Fruit fly (Drosophila melanogaster) whole organism, embryonic: ENCODE results near the gene CG14088.

Experiments used
- ATbp ChIP-seq: fragments of 200-800 bp; sonication (Bioruptor generic); optimal IDR thresholded peaks from 2 replicates; lab custom pipeline; 2017; ENCODE audit warnings: missing biosample characterization, mild to moderate bottlenecking, missing genetic modification characterization, missing genetic modification reagents
- Atf3 ChIP-seq: fragments of 200-800 bp; sonication (Bioruptor generic); optimal IDR thresholded peaks from 3 replicates; lab custom pipeline; 2016; ENCODE audit warnings: missing biosample characterization, missing genetic modification characterization
- Bgb ChIP-seq: fragments of 200-800 bp; sonication (Bioruptor generic); IDR thresholded peaks from 2 replicates; pipeline ENCODE4 v1.3.6; 2022; ENCODE audit warnings: missing biosample characterization, missing genetic modification characterization; ENCODE audit not compliant: partially characterized antibody
- C15 ChIP-seq: fragments of 200-800 bp; sonication (Bioruptor generic); IDR thresholded peaks from 3 replicates; pipeline ENCODE4 v1.3.6; 2022; ENCODE audit warnings: missing biosample characterization, missing genetic modification characterization
- CG15514 ChIP-seq: fragments of 200-800 bp; sonication (Bioruptor generic); optimal IDR thresholded peaks from 3 replicates; lab custom pipeline; 2017; ENCODE audit warnings: missing biosample characterization, missing genetic modification characterization, mild to moderate bottlenecking, moderate library complexity, missing genetic modification reagents
- CG2116 ChIP-seq: fragments of 200-800 bp; sonication (Bioruptor generic); optimal IDR thresholded peaks from 3 replicates; lab custom pipeline; 2018; ENCODE audit warnings: missing biosample characterization, mild to moderate bottlenecking, missing genetic modification characterization
- CG4360 ChIP-seq: fragments of 200-800 bp; sonication (Bioruptor generic); IDR thresholded peaks from 2 replicates; pipeline ENCODE4 v1.3.6; 2022; ENCODE audit warnings: missing biosample characterization, missing genetic modification characterization
- CG8290 ChIP-seq, 3 experiments: fragments of 200-800 bp; sonication (Bioruptor generic); optimal IDR thresholded peaks; 2 replicates each; lab custom pipeline; 2016 to 2019; ENCODE audit warnings: missing biosample characterization in 3 of 3, missing genetic modification characterization in 3 of 3, mild to moderate bottlenecking in 2 of 3, moderate library complexity in 1 of 3
- CG9876 ChIP-seq: fragments of 200-800 bp; sonication (Bioruptor generic); optimal IDR thresholded peaks from 2 replicates; lab custom pipeline; 2016; ENCODE audit warnings: missing biosample characterization, missing genetic modification characterization
- Deaf1 ChIP-seq: fragments of 200-800 bp; optimal IDR thresholded peaks from 3 replicates; lab custom pipeline; 2019; ENCODE audit warnings: missing biosample characterization, mild to moderate bottlenecking, missing genetic modification characterization, moderate library complexity
- Dfd ChIP-seq, 2 experiments: fragments of >200 bp; optimal IDR thresholded peaks; 2 replicates each; lab custom pipeline; 2017; ENCODE audit warnings: missing biosample characterization in 2 of 2, missing genetic modification characterization in 2 of 2
- Dp ChIP-seq: fragments of 200-800 bp; sonication (Bioruptor generic); optimal IDR thresholded peaks from 2 replicates; lab custom pipeline; 2018; ENCODE audit warnings: missing biosample characterization, mild to moderate bottlenecking, missing genetic modification characterization, moderate library complexity
- Dref ChIP-seq: fragments of 200-800 bp; sonication (Bioruptor generic); IDR thresholded peaks from 2 replicates; pipeline ENCODE4 v1.3.6; 2022; ENCODE audit warnings: missing biosample characterization, missing genetic modification characterization
- ERR ChIP-seq: fragments of 200-800 bp; sonication (Bioruptor generic); optimal IDR thresholded peaks from 2 replicates; lab custom pipeline; 2016; ENCODE audit warnings: missing biosample characterization, missing genetic modification characterization
- HLH54F ChIP-seq: fragments of 200-800 bp; sonication (Bioruptor generic); optimal IDR thresholded peaks from 3 replicates; lab custom pipeline; 2016; ENCODE audit warnings: missing biosample characterization, missing genetic modification characterization
- HmgD ChIP-seq: fragments of 200-800 bp; sonication (Bioruptor generic); optimal IDR thresholded peaks from 3 replicates; lab custom pipeline; 2016; ENCODE audit warnings: missing biosample characterization, missing genetic modification characterization
- MTF-1 ChIP-seq: fragments of 200-800 bp; sonication (Bioruptor generic); optimal IDR thresholded peaks from 2 replicates; lab custom pipeline; 2018; ENCODE audit warnings: missing biosample characterization, mild to moderate bottlenecking, missing genetic modification characterization, borderline replicate concordance
- Med ChIP-seq: fragments of 200-800 bp; sonication (Bioruptor generic); peaks from one replicate; lab custom pipeline; 2016; ENCODE audit warnings: missing biosample characterization, missing genetic modification characterization, mild to moderate bottlenecking, inconsistent platforms, moderate library complexity
- Ravus ChIP-seq: fragments of 200-800 bp; sonication (Bioruptor generic); IDR thresholded peaks from 2 replicates; pipeline ENCODE4 v1.3.6; 2022; ENCODE audit warnings: missing biosample characterization, missing genetic modification characterization
- Rfx ChIP-seq: fragments of 200-800 bp; sonication (Bioruptor generic); IDR thresholded peaks from 2 replicates; pipeline ENCODE4 v1.3.6; 2022; ENCODE audit warnings: missing biosample characterization, missing genetic modification characterization
- Sin3A ChIP-seq: fragments of >200 bp; optimal IDR thresholded peaks from 2 replicates; lab custom pipeline; 2018
- Six4 ChIP-seq: fragments of 200-800 bp; sonication (Bioruptor generic); optimal IDR thresholded peaks from 2 replicates; lab custom pipeline; 2016; ENCODE audit warnings: missing biosample characterization, missing genetic modification characterization
- Spps ChIP-seq: fragments of 200-800 bp; sonication (Bioruptor generic); optimal IDR thresholded peaks from 2 replicates; lab custom pipeline; 2018; ENCODE audit warnings: missing biosample characterization, mild to moderate bottlenecking, missing genetic modification characterization
- Sry-β ChIP-seq: fragments of 200-800 bp; sonication (Bioruptor generic); optimal IDR thresholded peaks from 2 replicates; lab custom pipeline; 2018; ENCODE audit warnings: missing biosample characterization, mild to moderate bottlenecking, missing genetic modification characterization, moderate library complexity
- Xbp1 ChIP-seq: fragments of 200-800 bp; sonication (Bioruptor generic); optimal IDR thresholded peaks from 3 replicates; lab custom pipeline; 2016; ENCODE audit warnings: missing biosample characterization, mild to moderate bottlenecking, missing genetic modification characterization
- al ChIP-seq: fragments of 200-800 bp; sonication (Bioruptor generic); IDR thresholded peaks from 2 replicates; pipeline ENCODE4 v1.3.6; 2022; ENCODE audit warnings: missing biosample characterization, missing genetic modification characterization
- btn ChIP-seq: fragments of 200-800 bp; sonication (Bioruptor generic); optimal IDR thresholded peaks from 2 replicates; lab custom pipeline; 2016; ENCODE audit warnings: missing biosample characterization, missing genetic modification characterization
- cas ChIP-seq: fragments of 200-800 bp; sonication (Bioruptor generic); IDR thresholded peaks from 2 replicates; pipeline ENCODE4 v1.3.6; 2022; ENCODE audit warnings: missing biosample characterization, missing genetic modification characterization
- ci ChIP-seq: fragments of 200-800 bp; sonication (Bioruptor generic); IDR thresholded peaks from 3 replicates; pipeline ENCODE4 v1.3.6; 2022; ENCODE audit warnings: missing biosample characterization, missing genetic modification characterization
- corto ChIP-seq: fragments of 200-800 bp; sonication (Bioruptor generic); optimal IDR thresholded peaks from 2 replicates; lab custom pipeline; 2016; ENCODE audit warnings: missing biosample characterization, mild to moderate bottlenecking, missing genetic modification characterization, moderate library complexity
- crp ChIP-seq, 2 experiments: fragments of 200-800 bp; sonication (Bioruptor generic); optimal IDR thresholded peaks; 2 replicates in 1 of 2; 3 replicates in 1 of 2; lab custom pipeline; 2017; ENCODE audit warnings: missing biosample characterization in 2 of 2, missing genetic modification characterization in 2 of 2, mild to moderate bottlenecking in 1 of 2, moderate library complexity in 1 of 2
- cwo ChIP-seq: fragments of 200-800 bp; sonication (Bioruptor generic); optimal IDR thresholded peaks from 3 replicates; lab custom pipeline; 2017; ENCODE audit warnings: missing biosample characterization, missing genetic modification characterization, mild to moderate bottlenecking, moderate library complexity, missing genetic modification reagents
- dysf ChIP-seq: fragments of 200-800 bp; sonication (Bioruptor generic); IDR thresholded peaks from 3 replicates; pipeline ENCODE4 v1.3.6; 2022; ENCODE audit warnings: missing biosample characterization, missing genetic modification characterization
- en ChIP-seq: fragments of 200-800 bp; sonication (Bioruptor generic); optimal IDR thresholded peaks from 2 replicates; lab custom pipeline; 2016; ENCODE audit warnings: missing biosample characterization, missing genetic modification characterization
- exex ChIP-seq: fragments of 200-800 bp; sonication (Bioruptor generic); optimal IDR thresholded peaks from 4 replicates; lab custom pipeline; 2018; ENCODE audit warnings: missing biosample characterization, mild to moderate bottlenecking, missing genetic modification characterization, moderate library complexity
- fd3F ChIP-seq: fragments of 200-800 bp; sonication (Bioruptor generic); optimal IDR thresholded peaks from 2 replicates; lab custom pipeline; 2018; ENCODE audit warnings: missing biosample characterization, mild to moderate bottlenecking, missing genetic modification characterization, moderate library complexity
- fd64A ChIP-seq: fragments of 200-800 bp; sonication (Bioruptor generic); optimal IDR thresholded peaks from 3 replicates; lab custom pipeline; 2018; ENCODE audit warnings: missing biosample characterization, mild to moderate bottlenecking, missing genetic modification characterization
- fu2 ChIP-seq: fragments of 200-800 bp; sonication (Bioruptor generic); optimal IDR thresholded peaks from 2 replicates; lab custom pipeline; 2016; ENCODE audit warnings: missing biosample characterization, missing genetic modification characterization
- lov ChIP-seq, 2 experiments: fragments of 200-800 bp in 1 of 2; fragments of >200 bp in 1 of 2; sonication (Bioruptor generic) in 1 of 2; IDR thresholded peaks in 1 of 2; optimal IDR thresholded peaks in 1 of 2; 2 replicates in 1 of 2; 3 replicates in 1 of 2; pipeline versions ENCODE4 v1.3.6 to Lab custom; 2017 to 2022; ENCODE audit warnings: missing biosample characterization in 1 of 2, missing genetic modification characterization in 1 of 2
- peb ChIP-seq: fragments of 200-800 bp; sonication (Bioruptor generic); IDR thresholded peaks from 2 replicates; pipeline ENCODE4 v1.3.6; 2022; ENCODE audit warnings: missing biosample characterization, missing genetic modification characterization
- rib ChIP-seq: fragments of 200-800 bp; sonication (Bioruptor generic); IDR thresholded peaks from 2 replicates; pipeline ENCODE4 v1.3.6; 2022; ENCODE audit warnings: missing biosample characterization, missing genetic modification characterization
- salm ChIP-seq: fragments of 200-800 bp; sonication (Bioruptor generic); optimal IDR thresholded peaks from 2 replicates; lab custom pipeline; 2018; ENCODE audit warnings: missing biosample characterization, mild to moderate bottlenecking, missing genetic modification characterization
- scrt ChIP-seq: fragments of 200-800 bp; sonication (Bioruptor generic); optimal IDR thresholded peaks from 2 replicates; lab custom pipeline; 2018; ENCODE audit warnings: missing biosample characterization, mild to moderate bottlenecking, missing genetic modification characterization, moderate library complexity
- sens ChIP-seq: fragments of 200-800 bp; sonication (Bioruptor generic); peaks from one replicate; lab custom pipeline; 2016; ENCODE audit warnings: missing biosample characterization, missing genetic modification characterization
- slbo ChIP-seq: fragments of 200-800 bp; sonication (Bioruptor generic); IDR thresholded peaks from 2 replicates; pipeline ENCODE4 v1.3.6; 2022; ENCODE audit warnings: missing biosample characterization, missing genetic modification characterization
- sr ChIP-seq: fragments of 200-800 bp; sonication (Bioruptor generic); IDR thresholded peaks from 3 replicates; pipeline ENCODE4 v1.3.6; 2022; ENCODE audit warnings: missing biosample characterization, missing genetic modification characterization
- tll ChIP-seq, 2 experiments: fragments of 200-800 bp in 1 of 2; fragments of >200 bp in 1 of 2; sonication (Bioruptor generic) in 1 of 2; optimal IDR thresholded peaks; 2 replicates each; lab custom pipeline; 2017 to 2019; ENCODE audit warnings: missing biosample characterization in 2 of 2, missing genetic modification characterization in 2 of 2, mild to moderate bottlenecking in 1 of 2, moderate library complexity in 1 of 2
- unc-4 ChIP-seq: fragments of 200-800 bp; sonication (Bioruptor generic); IDR thresholded peaks from 2 replicates; pipeline ENCODE4 v1.3.6; 2022; ENCODE audit warnings: missing biosample characterization, missing genetic modification characterization; ENCODE audit not compliant: partially characterized antibody
- yki ChIP-seq: fragments of >200 bp; optimal IDR thresholded peaks from 3 replicates; lab custom pipeline; 2018

CG14088 gene

DNA sequence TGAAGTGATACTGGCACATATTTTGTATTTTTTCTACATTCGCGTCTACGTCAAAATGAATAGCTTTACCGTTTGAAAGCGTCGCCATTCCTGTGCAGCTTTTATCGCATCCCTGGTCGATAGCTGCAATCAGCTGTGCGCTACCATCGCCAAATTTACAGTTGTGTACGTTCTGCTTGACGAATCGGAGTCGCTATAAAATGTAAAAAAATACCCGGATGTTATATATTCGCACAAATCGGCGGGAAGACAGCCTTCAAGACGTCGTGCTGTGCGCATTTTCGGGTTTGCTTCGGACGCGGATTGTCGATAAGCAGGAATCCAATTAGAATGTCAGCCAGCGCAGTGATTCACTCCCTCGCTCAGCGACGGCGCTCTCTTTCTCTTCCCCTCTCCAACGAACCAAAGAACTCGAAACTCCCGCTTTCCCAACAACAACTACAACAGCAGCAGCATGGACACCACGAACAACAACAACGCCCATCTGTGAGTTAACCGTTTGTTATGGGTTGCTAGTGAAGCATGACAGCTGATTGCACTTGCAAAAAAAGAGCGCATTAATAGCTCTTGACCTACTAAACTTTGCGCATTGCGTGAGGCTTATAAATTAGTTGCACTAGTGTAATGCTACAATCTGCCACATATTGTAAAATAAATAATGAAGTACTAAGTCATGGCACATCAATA lies 24.3 kb upstream of the CG14088 start (continued):
- TF ChIP-seq fu2 (GFP tag; lab: Kevin White, UChicago), result no peak
- peak; percentile 57 for TF ChIP-seq CG2116 (GFP tag; lab: Kevin White, UChicago)
- peak; percentile 40 for TF ChIP-seq Dp
- TF ChIP-seq CG15514 (GFP tag; lab: Kevin White, UChicago), result peak; percentile 33
- TF ChIP-seq sr (GFP tag; lab: Robert Waterston, UW), result no peak
- TF ChIP-seq tll (GFP tag; optimal IDR thresholded peaks at IDR 0.05; lab: Kevin White, UChicago), result no peak
- TF ChIP-seq slbo (GFP tag; lab: Robert Waterston, UW), result no peak
- TF ChIP-seq rib (GFP tag; lab: Robert Waterston, UW), result peak; percentile 18; the same call in 1 of the 2 replicates
- peak; percentile 17 for TF ChIP-seq scrt (GFP tag; lab: Kevin White, UChicago)
- TF ChIP-seq lov (optimal IDR thresholded peaks at IDR 0.05; lab: Kevin White, UChicago), result no peak
- 0 out of 3 replicates have a peak, but pooled peaks have one; percentile 39 for TF ChIP-seq lov (GFP tag; IDR thresholded peaks at IDR 0.05; lab: Robert Waterston, UW)
- TF ChIP-seq C15 (GFP tag; lab: Robert Waterston, UW), result no peak
- TF ChIP-seq Bgb (GFP tag; lab: Robert Waterston, UW), result no peak
- no peak for TF ChIP-seq Spps (tag; lab: Kevin White, UChicago)
- TF ChIP-seq Deaf1 (tag; lab: Kevin White, UChicago), result peak; percentile 85
- peak; percentile 48 for TF ChIP-seq HmgD (GFP tag; lab: Kevin White, UChicago)
- TF ChIP-seq Atf3 (GFP tag; lab: Kevin White, UChicago), result no peak
- TF ChIP-seq Dref (GFP tag; lab: Robert Waterston, UW), result peak; percentile 57; the same call in 1 of the 2 replicates
- no peak for TF ChIP-seq ATbp (GFP tag; lab: Kevin White, UChicago)
- TF ChIP-seq CG8290 (GFP tag; optimal IDR thresholded peaks at IDR 0.05; lab: Kevin White, UChicago), result no peak
- no peak for TF ChIP-seq CG8290 (tag; optimal IDR thresholded peaks at IDR 0.05; lab: Kevin White, UChicago)
- TF ChIP-seq unc-4 (GFP tag; lab: Robert Waterston, UW), result no peak
- no peak for TF ChIP-seq HLH54F
- no peak for TF ChIP-seq al (GFP tag; lab: Robert Waterston, UW)
- TF ChIP-seq corto (GFP tag; lab: Kevin White, UChicago), result no peak
- TF ChIP-seq Xbp1 (GFP tag; lab: Kevin White, UChicago), result no peak
- no peak for TF ChIP-seq sens (GFP tag; lab: Kevin White, UChicago)
- TF ChIP-seq dysf (GFP tag; lab: Robert Waterston, UW), result no peak
- no peak for TF ChIP-seq cwo (GFP tag; lab: Kevin White, UChicago)
- TF ChIP-seq MTF-1 (GFP tag; lab: Kevin White, UChicago), result no peak
- TF ChIP-seq ERR (GFP tag; lab: Kevin White, UChicago), result no peak
- TF ChIP-seq salm (tag; lab: Kevin White, UChicago), result no peak
- TF ChIP-seq crp (GFP tag; optimal IDR thresholded peaks at IDR 0.05; lab: Kevin White, UChicago), result peak; percentile 75 to 96
- no peak for TF ChIP-seq Ravus (GFP tag; lab: Robert Waterston, UW)
- no peak for TF ChIP-seq Six4 (GFP tag; lab: Kevin White, UChicago)
- TF ChIP-seq CG9876, result no peak
- TF ChIP-seq Dfd (GFP tag; optimal IDR thresholded peaks at IDR 0.05; lab: Kevin White, UChicago), result no peak
- 0 out of 3 replicates have a peak, but pooled peaks have one; percentile 58 for TF ChIP-seq ci (GFP tag; lab: Robert Waterston, UW)
- no peak for TF ChIP-seq Rfx (GFP tag; lab: Robert Waterston, UW)
- TF ChIP-seq fd3F (GFP tag; lab: Kevin White, UChicago), result no peak
- TF ChIP-seq fd64A (GFP tag; lab: Kevin White, UChicago), result no peak
- no peak for TF ChIP-seq exex (tag; lab: Kevin White, UChicago)
- peak; percentile 10 for TF ChIP-seq yki (lab: Kevin White, UChicago)
- TF ChIP-seq Med, result no peak
- no peak for TF ChIP-seq cas (GFP tag; lab: Robert Waterston, UW)
- no peak for TF ChIP-seq peb (GFP tag; lab: Robert Waterston, UW)
- TF ChIP-seq btn (GFP tag; lab: Kevin White, UChicago), result no peak
- peak; percentile 80 for TF ChIP-seq Sin3A
- TF ChIP-seq CG4360 (GFP tag; lab: Robert Waterston, UW), result peak; percentile 99
- TF ChIP-seq en, result no peak
- no peak for TF ChIP-seq Sry-β (GFP tag; lab: Kevin White, UChicago)
